Worm (Caenorhabditis elegans): ENCODE data around the gene nspc-1.
"Not testable (repeated sequence)": the region's sequence is repeated elsewhere in the genome, so short reads cannot be mapped to it uniquely, and the experiment has no call there.

nspc-1 gene

DNA sequence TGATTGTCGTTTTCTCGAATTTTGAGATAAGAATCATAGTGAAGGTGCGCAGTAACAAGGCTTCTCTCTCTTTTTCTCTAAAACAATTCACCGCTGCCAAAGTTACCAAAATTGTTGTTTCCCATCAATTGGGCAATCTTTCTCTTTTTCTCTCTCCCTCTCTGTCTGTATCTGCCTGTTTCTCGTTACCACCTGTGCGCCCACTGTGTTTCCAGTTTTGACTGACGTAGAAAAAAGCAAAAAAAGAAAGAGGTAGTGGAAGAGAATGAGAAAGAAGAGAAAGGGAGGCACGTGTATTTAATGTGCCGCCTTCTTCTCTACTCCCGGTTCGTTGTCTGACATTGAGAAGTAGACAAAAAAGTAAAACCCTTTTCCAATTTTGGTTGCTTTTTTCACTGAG lies 15.2 kb upstream of the nspc-1 start:
- TF ChIP-seq hmg-4 (GFP tag; optimal IDR thresholded peaks at IDR 0.05) (no peak), sea-1 (GFP tag; conservative IDR thresholded peaks at IDR 0.05) (no peak), B0310.2 (tag; optimal IDR thresholded peaks at IDR 0.05) (no peak), hnd-1 (tag; optimal IDR thresholded peaks at IDR 0.05) (no peak), flt-1 (GFP tag; IDR thresholded peaks at IDR 0.05) (no peak)

DNA sequence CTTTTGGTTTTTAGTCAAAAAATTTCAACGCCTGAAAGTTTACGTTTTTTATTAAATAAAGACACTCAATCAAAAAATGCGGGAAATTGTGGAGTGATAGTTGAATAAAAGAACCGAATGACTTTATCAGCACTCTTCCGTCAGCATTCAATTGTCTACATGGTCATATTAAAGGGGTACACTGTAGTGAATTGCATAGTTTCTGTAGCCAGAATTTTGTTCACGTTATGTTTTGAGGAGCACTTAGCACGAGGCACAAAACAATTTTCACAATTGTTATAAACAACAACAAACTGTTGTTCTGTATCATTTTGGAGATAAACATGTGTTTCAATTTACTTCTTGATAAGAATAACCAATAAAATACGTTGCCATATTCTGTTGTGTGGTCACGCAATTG lies 14.1 kb upstream of the nspc-1 start, which contains the start of gene D2021.4:
Gene D2021.4 (minus strand): TSS at position 48 of the 400 bp plus-strand sequence.
- no peak for TF ChIP-seq ceh-36 (tag; optimal IDR thresholded peaks at IDR 0.05)
- no peak for TF ChIP-seq hmg-4 (GFP tag; optimal IDR thresholded peaks at IDR 0.05)
- no peak for TF ChIP-seq aly-1 (tag; optimal IDR thresholded peaks at IDR 0.05)
- no peak for TF ChIP-seq scrt-1 (GFP tag; IDR thresholded peaks at IDR 0.05)
- TF ChIP-seq flt-1 (GFP tag; IDR thresholded peaks at IDR 0.05) = no peak
- no peak for TF ChIP-seq tbx-37 (GFP tag; conservative IDR thresholded peaks at IDR 0.05)
- TF ChIP-seq hmbx-1 (tag; optimal IDR thresholded peaks at IDR 0.05) = no peak
- TF ChIP-seq ets-7 (tag; optimal IDR thresholded peaks at IDR 0.05) = no peak
- no peak for TF ChIP-seq tra-4 (tag; optimal IDR thresholded peaks at IDR 0.05)
- no peak for TF ChIP-seq ama-1 (optimal IDR thresholded peaks at IDR 0.05)
- no peak for TF ChIP-seq hnd-1 (tag; optimal IDR thresholded peaks at IDR 0.05)
- no peak for TF ChIP-seq tbx-11 (GFP tag; IDR thresholded peaks at IDR 0.05)
- no peak for TF ChIP-seq sea-1 (GFP tag; conservative IDR thresholded peaks at IDR 0.05)
- no peak for TF ChIP-seq ceh-13 (GFP tag; optimal IDR thresholded peaks at IDR 0.05)
- no peak for TF ChIP-seq F13C5.2 (tag; optimal IDR thresholded peaks at IDR 0.05)

DNA sequence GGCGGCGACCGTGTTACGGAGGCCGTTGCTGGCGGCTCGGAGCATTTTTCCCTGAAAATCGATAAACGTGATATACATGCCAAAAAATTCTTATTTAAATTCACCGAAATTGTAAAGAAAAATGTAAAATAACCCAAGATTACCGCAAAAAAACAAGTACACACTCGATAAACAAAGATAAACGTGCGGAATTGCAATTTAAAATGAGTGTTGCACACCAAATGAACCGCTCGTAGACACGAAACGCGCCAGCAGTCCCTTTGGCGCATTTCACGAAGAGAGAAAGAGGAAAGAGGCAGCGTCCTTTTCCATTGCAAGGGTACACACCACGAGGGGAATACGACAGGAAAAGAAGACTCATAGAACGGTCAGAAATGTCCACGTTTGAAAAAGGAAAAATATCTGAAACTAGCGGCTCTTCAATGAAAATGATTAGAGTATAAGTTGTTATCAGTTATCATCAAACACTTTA lies 11.1 kb upstream of the nspc-1 start, which contains the start of gene sdha-1:
Gene sdha-1 (minus strand): TSS at position 51 of the 472 bp plus-strand sequence.
- TF ChIP-seq ets-7 (tag; optimal IDR thresholded peaks at IDR 0.05) (no peak), F13C5.2 (tag; optimal IDR thresholded peaks at IDR 0.05) (peak; percentile 43), tbx-37 (GFP tag; conservative IDR thresholded peaks at IDR 0.05) (0 out of 2 replicates have a peak, but pooled peaks have one; percentile 13), hmbx-1 (tag; optimal IDR thresholded peaks at IDR 0.05) (no peak), hmg-4 (GFP tag; optimal IDR thresholded peaks at IDR 0.05) (peak; percentile 31), tbx-11 (GFP tag; IDR thresholded peaks at IDR 0.05) (0 out of 2 replicates have a peak, but pooled peaks have one; percentile 22), ceh-36 (tag; optimal IDR thresholded peaks at IDR 0.05) (no peak)

DNA sequence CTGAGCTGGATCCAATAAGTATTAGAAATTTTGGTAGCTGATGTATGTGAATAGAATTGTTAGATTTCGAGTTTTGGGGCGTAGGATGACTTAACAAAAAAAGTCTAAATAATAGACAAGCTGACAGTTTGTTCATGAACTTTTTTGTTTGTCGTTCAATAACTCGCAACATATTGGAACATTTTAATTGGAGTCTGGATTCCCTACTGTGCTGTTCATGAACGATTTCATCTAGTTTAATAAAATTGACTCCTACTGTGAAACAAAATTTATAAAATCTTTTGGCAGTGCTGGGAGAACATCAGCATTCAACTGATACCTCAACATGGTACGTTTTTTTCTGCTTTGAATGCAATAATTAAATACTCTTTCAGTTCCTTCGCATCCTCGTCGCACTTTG lies 6.7 kb upstream of the nspc-1 start, which contains the start of gene nspc-7:
Gene nspc-7 (plus strand): TSS at position 301 of the 400 bp plus-strand sequence.
- TF ChIP-seq pes-1 (GFP tag; IDR thresholded peaks at IDR 0.05); ama-1 (optimal IDR thresholded peaks at IDR 0.05); F13C5.2 (tag; optimal IDR thresholded peaks at IDR 0.05): not testable (repeated sequence)

DNA sequence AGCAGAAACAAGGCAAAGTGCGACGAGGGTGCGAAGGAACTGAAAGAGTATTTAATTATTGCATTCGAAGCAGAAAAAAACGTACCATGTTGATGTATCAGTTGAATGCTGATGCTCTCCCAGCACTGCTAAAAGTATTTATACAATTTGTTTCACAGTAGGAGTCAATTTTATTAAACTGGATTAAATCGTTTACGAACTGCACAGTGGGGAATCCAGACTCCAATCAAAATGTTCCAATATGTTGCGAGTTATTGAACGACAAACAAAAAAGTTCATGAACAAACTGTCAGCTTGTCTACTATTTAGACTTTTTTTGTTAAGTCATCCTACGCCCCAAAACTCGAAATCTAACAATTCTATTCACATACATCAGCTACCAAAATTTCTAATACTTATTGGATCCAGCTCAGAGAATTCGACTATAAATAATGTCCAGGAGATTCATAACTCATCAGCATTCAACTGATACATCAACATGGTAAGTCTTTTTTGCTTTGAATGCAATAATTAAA lies 3.4 kb upstream of the nspc-1 start, which contains the start of the genes nspc-4 and nspc-5:
Gene nspc-4 (minus strand): TSS at position 101 of the 515 bp plus-strand sequence.
Gene nspc-5 (plus strand): TSS at position 465 of the 515 bp plus-strand sequence.
- TF ChIP-seq tbx-11 (GFP tag; IDR thresholded peaks at IDR 0.05); F13C5.2 (tag; optimal IDR thresholded peaks at IDR 0.05); tbx-37 (GFP tag; conservative IDR thresholded peaks at IDR 0.05): not testable (repeated sequence)

DNA sequence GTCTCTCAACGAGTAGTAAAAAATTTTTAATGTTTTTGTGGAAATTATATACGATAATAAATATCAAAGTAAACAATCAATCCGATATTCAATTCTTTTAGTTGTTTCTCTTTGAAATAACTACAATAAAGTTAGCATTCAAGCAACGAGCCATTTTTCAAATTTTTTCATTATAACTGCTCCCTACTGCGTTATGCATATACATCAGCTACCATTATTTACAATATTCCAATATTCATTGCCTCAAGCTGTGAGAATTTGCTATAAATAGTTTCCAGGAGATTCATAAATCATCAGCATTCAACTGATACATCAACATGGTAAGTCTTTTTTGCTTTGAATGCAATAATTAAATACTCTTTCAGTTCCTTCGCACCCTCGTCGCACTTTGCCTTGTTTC lies 1.9 kb upstream of the nspc-1 start, which contains the start of gene nspc-3:
Gene nspc-3 (plus strand): TSS at position 301 of the 400 bp plus-strand sequence.
- TF ChIP-seq ets-7 (tag; optimal IDR thresholded peaks at IDR 0.05) = no peak
- TF ChIP-seq hmbx-1 (tag; optimal IDR thresholded peaks at IDR 0.05) = no peak
- no peak for TF ChIP-seq pes-1 (GFP tag; IDR thresholded peaks at IDR 0.05)
- TF ChIP-seq F13C5.2 (tag; optimal IDR thresholded peaks at IDR 0.05) = no peak
- TF ChIP-seq ama-1 (optimal IDR thresholded peaks at IDR 0.05) = no peak
- TF ChIP-seq B0310.2 (tag; optimal IDR thresholded peaks at IDR 0.05) = no peak
- TF ChIP-seq scrt-1 (GFP tag; IDR thresholded peaks at IDR 0.05) = no peak
- TF ChIP-seq sea-1 (GFP tag; conservative IDR thresholded peaks at IDR 0.05) = no peak
- TF ChIP-seq tbx-37 (GFP tag; conservative IDR thresholded peaks at IDR 0.05) = no peak
- TF ChIP-seq tra-4 (tag; optimal IDR thresholded peaks at IDR 0.05) = no peak
- TF ChIP-seq tbx-11 (GFP tag; IDR thresholded peaks at IDR 0.05) = no peak
- no peak for TF ChIP-seq hnd-1 (tag; optimal IDR thresholded peaks at IDR 0.05)
- TF ChIP-seq hmg-4 (GFP tag; optimal IDR thresholded peaks at IDR 0.05) = no peak
- TF ChIP-seq aly-1 (tag; optimal IDR thresholded peaks at IDR 0.05) = no peak
- no peak for TF ChIP-seq flt-1 (GFP tag; IDR thresholded peaks at IDR 0.05)

DNA sequence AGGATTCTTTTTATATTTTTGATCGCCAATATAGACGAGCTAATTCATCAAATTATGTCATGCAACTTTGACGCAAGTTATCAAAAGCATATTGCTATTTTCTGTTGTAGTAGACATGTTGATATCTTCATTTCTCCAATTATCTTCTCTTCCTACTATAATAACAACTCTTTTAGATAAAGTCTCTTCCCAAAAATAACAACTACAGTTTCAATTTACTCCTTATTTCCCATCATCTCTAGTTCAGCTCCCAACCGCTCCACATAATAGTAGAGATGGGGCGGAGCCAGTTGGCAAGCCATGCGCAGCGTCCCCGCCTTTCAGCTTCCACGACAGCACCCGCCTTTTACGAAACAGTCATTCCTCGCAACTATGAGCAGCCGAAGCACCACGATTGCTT lies 7.0 kb downstream of the nspc-1 start, which contains the start of gene flp-5:
Gene flp-5 (plus strand): TSS at position 301 of the 400 bp plus-strand sequence.
- TF ChIP-seq scrt-1 (GFP tag; IDR thresholded peaks at IDR 0.05) (no peak), B0310.2 (tag; optimal IDR thresholded peaks at IDR 0.05) (no peak), pes-1 (GFP tag; IDR thresholded peaks at IDR 0.05) (no peak), ets-7 (tag; optimal IDR thresholded peaks at IDR 0.05) (no peak), F13C5.2 (tag; optimal IDR thresholded peaks at IDR 0.05) (no peak), flt-1 (GFP tag; IDR thresholded peaks at IDR 0.05) (no peak), hmbx-1 (tag; optimal IDR thresholded peaks at IDR 0.05) (no peak), aly-1 (tag; optimal IDR thresholded peaks at IDR 0.05) (no peak), hmg-4 (GFP tag; optimal IDR thresholded peaks at IDR 0.05) (no peak), tbx-11 (GFP tag; IDR thresholded peaks at IDR 0.05) (no peak), ceh-13 (GFP tag; optimal IDR thresholded peaks at IDR 0.05) (no peak), ama-1 (optimal IDR thresholded peaks at IDR 0.05) (no peak), tbx-37 (GFP tag; conservative IDR thresholded peaks at IDR 0.05) (no peak), tra-4 (tag; optimal IDR thresholded peaks at IDR 0.05) (no peak)

DNA sequence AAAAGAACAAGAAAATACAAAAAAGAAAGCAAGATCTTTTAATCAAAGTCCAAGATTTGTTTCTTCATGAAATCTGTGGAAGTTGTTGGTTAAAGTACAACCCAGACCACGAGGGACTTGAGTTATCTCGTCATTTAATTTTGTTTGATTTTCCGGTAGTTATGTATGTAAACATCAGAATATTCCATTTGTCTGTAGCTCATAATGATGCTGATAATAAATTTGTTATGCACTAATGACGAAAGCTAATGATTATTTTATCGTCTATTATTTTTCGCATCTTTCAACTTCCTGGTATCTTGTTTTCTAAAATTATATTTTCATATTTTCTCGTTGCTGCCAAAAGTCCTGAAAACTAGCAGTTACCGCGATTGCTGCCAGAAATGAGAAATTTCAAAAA lies 11.9 kb downstream of the nspc-1 start:
- TF ChIP-seq hnd-1 (tag; optimal IDR thresholded peaks at IDR 0.05) (no peak), ceh-13 (GFP tag; optimal IDR thresholded peaks at IDR 0.05) (no peak), tbx-11 (GFP tag; IDR thresholded peaks at IDR 0.05) (no peak), hmg-4 (GFP tag; optimal IDR thresholded peaks at IDR 0.05) (no peak), tbx-37 (GFP tag; conservative IDR thresholded peaks at IDR 0.05) (no peak), ceh-36 (tag; optimal IDR thresholded peaks at IDR 0.05) (no peak)
